Worm (Caenorhabditis elegans): ENCODE results near the gene C25G6.3.

ce11 chrX:1183258-1183657 lies 55.4 kb downstream of the C25G6.3 start:
- TF ChIP-seq lsy-2 (tag; optimal IDR thresholded peaks at IDR 0.05) (no peak), elt-3 (tag; optimal IDR thresholded peaks at IDR 0.05) (no peak), rnt-1 (tag; optimal IDR thresholded peaks at IDR 0.05) (peak; percentile 22), snpc-4 (tag; optimal IDR thresholded peaks at IDR 0.05) (no peak), sox-4 (tag; optimal IDR thresholded peaks at IDR 0.05) (no peak), ama-1 (optimal IDR thresholded peaks at IDR 0.05) (no peak), elt-2 (tag; optimal IDR thresholded peaks at IDR 0.05) (no peak), ztf-4 (tag; optimal IDR thresholded peaks at IDR 0.05) (no peak)

Measured in whole organism, L1 larva.